Worm (Caenorhabditis elegans): ENCODE measurements around the gene lbp-8.

ce11 chrV:13934545-13934944 lies 44.0 kb downstream of the lbp-8 start, which contains the start of gene R10D12.1:
- no peak for TF ChIP-seq eyg-1 (tag; optimal IDR thresholded peaks at IDR 0.05)
- no peak for TF ChIP-seq dve-1 (tag; optimal IDR thresholded peaks at IDR 0.05)
- TF ChIP-seq ama-1 (optimal IDR thresholded peaks at IDR 0.05) = no peak
- TF ChIP-seq fkh-10 (GFP tag; optimal IDR thresholded peaks at IDR 0.05) = no peak
- no peak for TF ChIP-seq hlh-15 (tag; optimal IDR thresholded peaks at IDR 0.05)
- no peak for TF ChIP-seq nhr-232 (tag; optimal IDR thresholded peaks at IDR 0.05)
- TF ChIP-seq hlh-8 (tag; optimal IDR thresholded peaks at IDR 0.05) = no peak
